Fruit fly (Drosophila melanogaster): Measurements from ENCODE around the gene CG32639.

The CG32639 gene

dm6 chrX:13233811-13234737 is 2.3 kb downstream of the CG32639 start (continued):
- TF ChIP-seq CG6808 (GFP tag; optimal IDR thresholded peaks at IDR 0.05) (peak; percentile 90), CG8632 (GFP tag; optimal IDR thresholded peaks at IDR 0.05) (peak; percentile 79), Sox14 (GFP tag; optimal IDR thresholded peaks at IDR 0.05) (peak; percentile 74), dsx (GFP tag; optimal IDR thresholded peaks at IDR 0.05; ENCODE audit: poor library complexity, severe bottlenecking) (peak; percentile 95), CG15336 (GFP tag; IDR thresholded peaks at IDR 0.05) (peak; percentile 54), CG8119 (GFP tag; IDR thresholded peaks at IDR 0.05) (peak; percentile 63; the same call in 2 of the 3 replicates), Eip75B (GFP tag; optimal IDR thresholded peaks at IDR 0.05) (peak; percentile 85), ss (GFP tag; optimal IDR thresholded peaks at IDR 0.05) (peak; percentile 92), Ets21C (GFP tag; optimal IDR thresholded peaks at IDR 0.05) (peak; percentile 37), CG8319 (GFP tag; optimal IDR thresholded peaks at IDR 0.05) (peak; percentile 45)

DNA sequence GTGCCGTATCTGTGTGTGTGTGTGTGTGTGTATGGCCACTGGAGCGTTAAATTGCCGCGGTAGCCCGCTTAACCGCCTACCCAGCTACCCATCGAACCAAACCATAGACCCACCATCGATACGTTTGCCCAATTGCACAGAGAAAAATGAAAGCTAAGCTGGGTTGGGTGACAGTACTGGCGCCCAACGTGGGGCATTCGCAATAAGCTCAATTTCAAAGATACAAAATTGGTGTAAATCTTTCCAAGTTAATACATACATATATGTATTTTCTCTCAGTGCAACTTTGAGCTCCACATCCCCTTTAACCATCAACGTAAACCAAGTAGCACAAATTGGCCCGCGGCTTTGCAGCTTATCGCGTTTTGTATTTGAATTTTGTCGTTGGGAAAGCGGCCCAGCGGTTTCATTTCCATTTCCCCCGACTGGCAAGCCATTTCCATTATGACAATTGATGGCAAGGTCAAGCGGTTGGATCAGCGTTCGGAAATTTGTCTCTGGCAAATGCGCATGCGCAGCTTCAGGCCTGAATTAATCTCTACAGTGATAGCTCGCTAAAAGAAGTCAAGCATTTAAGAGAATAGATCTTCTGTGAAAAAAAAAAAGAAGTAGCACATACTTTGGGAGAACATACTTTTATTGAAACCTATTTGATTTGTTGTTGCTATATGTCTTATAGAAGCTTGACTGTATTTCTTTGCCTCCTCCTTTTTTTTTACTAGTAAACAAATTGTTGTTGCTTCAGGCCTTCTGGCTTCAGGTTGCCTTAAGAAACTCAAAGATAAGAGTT is 3.8 kb downstream of the CG32639 start:
- peak; percentile 68 for TF ChIP-seq Hr4 (GFP tag; optimal IDR thresholded peaks at IDR 0.05)
- TF ChIP-seq Met (GFP tag; optimal IDR thresholded peaks at IDR 0.05) = no peak
- no peak for TF ChIP-seq fd85E (GFP tag; optimal IDR thresholded peaks at IDR 0.05)
- no peak for TF ChIP-seq cyc (GFP tag; optimal IDR thresholded peaks at IDR 0.05)
- TF ChIP-seq CG7368 (GFP tag; optimal IDR thresholded peaks at IDR 0.05) = no peak
- no peak for TF ChIP-seq salr (GFP tag; optimal IDR thresholded peaks at IDR 0.05)
- peak; percentile 72 for TF ChIP-seq CG6163 (GFP tag; IDR thresholded peaks at IDR 0.05)
- TF ChIP-seq CG9139 (GFP tag; optimal IDR thresholded peaks at IDR 0.05) = no peak
- peak; percentile 2 for TF ChIP-seq fkh (GFP tag; optimal IDR thresholded peaks at IDR 0.05)
- peak; percentile 61 for TF ChIP-seq Eip78C (GFP tag)
- TF ChIP-seq Sox14 (GFP tag; optimal IDR thresholded peaks at IDR 0.05) = no peak
- TF ChIP-seq pdm3 (GFP tag; optimal IDR thresholded peaks at IDR 0.05) = peak; percentile 23
- peak; percentile 65 for TF ChIP-seq CG11294 (GFP tag; IDR thresholded peaks at IDR 0.05)
- TF ChIP-seq OdsH (GFP tag; optimal IDR thresholded peaks at IDR 0.05) = peak; percentile 12
- peak; percentile 64 for TF ChIP-seq eg (GFP tag; IDR thresholded peaks at IDR 0.05)
- TF ChIP-seq CG10631 (GFP tag; optimal IDR thresholded peaks at IDR 0.05) = peak; percentile 20
- peak; percentile 33 for TF ChIP-seq acj6 (GFP tag; optimal IDR thresholded peaks at IDR 0.05)
- peak; percentile 3 for TF ChIP-seq Eip75B (GFP tag; optimal IDR thresholded peaks at IDR 0.05)
- peak; percentile 21 for TF ChIP-seq CG6276 (GFP tag; optimal IDR thresholded peaks at IDR 0.05)
- TF ChIP-seq net (GFP tag; optimal IDR thresholded peaks at IDR 0.05) = peak; percentile 22
- TF ChIP-seq Gug (GFP tag; IDR thresholded peaks at IDR 0.05) = peak; percentile 58
- no peak for TF ChIP-seq Sox15 (GFP tag; optimal IDR thresholded peaks at IDR 0.05)
- no peak for TF ChIP-seq ss (GFP tag; optimal IDR thresholded peaks at IDR 0.05)
- peak; percentile 7 for TF ChIP-seq lz (GFP tag; optimal IDR thresholded peaks at IDR 0.05)
- no peak for TF ChIP-seq Sox102F (GFP tag; optimal IDR thresholded peaks at IDR 0.05)
- TF ChIP-seq Lpt (GFP tag; optimal IDR thresholded peaks at IDR 0.05) = peak; percentile 5
- TF ChIP-seq CG10669 (GFP tag; optimal IDR thresholded peaks at IDR 0.05) = no peak
- no peak for TF ChIP-seq Hr38 (GFP tag; optimal IDR thresholded peaks at IDR 0.05)
- TF ChIP-seq CG15336 (GFP tag; IDR thresholded peaks at IDR 0.05) = peak; percentile 62
- TF ChIP-seq CG8119 (GFP tag; IDR thresholded peaks at IDR 0.05) = peak; percentile 49; the same call in 1 of the 3 replicates
- TF ChIP-seq CG3919 (GFP tag; optimal IDR thresholded peaks at IDR 0.05) = peak; percentile 14
- peak; percentile 55 for TF ChIP-seq svp (GFP tag)
- TF ChIP-seq CG32006 (GFP tag; optimal IDR thresholded peaks at IDR 0.05) = peak; percentile 68
- no peak for TF ChIP-seq CG31627 (GFP tag; optimal IDR thresholded peaks at IDR 0.05)
- peak; percentile 53 for TF ChIP-seq CG4318 (GFP tag; optimal IDR thresholded peaks at IDR 0.05)
- no peak for TF ChIP-seq CG11762 (GFP tag; optimal IDR thresholded peaks at IDR 0.05; ENCODE audit: insufficient read depth)
- no peak for TF ChIP-seq fd59A (GFP tag; optimal IDR thresholded peaks at IDR 0.05)
- peak; percentile 61 for TF ChIP-seq dac (GFP tag; optimal IDR thresholded peaks at IDR 0.05)
- peak; percentile 3 for TF ChIP-seq CG6792 (GFP tag; optimal IDR thresholded peaks at IDR 0.05)
